Worm (Caenorhabditis elegans) whole organism, young adult: ENCODE measurements around the gene ZK673.11.
A peak's percentile ranks its signal among the peaks of the same experiment; 100 is the strongest.

Experiments used
- B0019.2 ChIP-seq: fragments of 200-800 bp; sonication (Bioruptor generic); conservative IDR thresholded peaks from 2 replicates; pipeline ENCODE4 v1.3.6; 2022; ENCODE audit warnings: missing genetic modification reagents, missing genetic modification characterization, missing compliant biosample characterization
- B0035.1 ChIP-seq: sonication (generic microtip); optimal IDR thresholded peaks from 2 replicates; lab custom pipeline; 2016; ENCODE audit warnings: missing genetic modification characterization, mild to moderate bottlenecking, missing compliant biosample characterization, missing genotype, missing genetic modification reagents
- D2030.7 ChIP-seq: fragments of 200-800 bp; sonication (Bioruptor generic); IDR thresholded peaks from 2 replicates; pipeline ENCODE4 v1.3.6; 2022; ENCODE audit warnings: missing genetic modification reagents, missing genetic modification characterization, missing compliant biosample characterization
- F23B12.7 ChIP-seq: sonication (generic microtip); optimal IDR thresholded peaks from 2 replicates; lab custom pipeline; 2017; ENCODE audit warnings: missing genetic modification characterization, mild to moderate bottlenecking, missing compliant biosample characterization, antibody characterized with exemption, moderate library complexity; ENCODE audit not compliant: insufficient read depth
- F39B2.1 ChIP-seq: fragments of 200-800 bp; sonication (Bioruptor generic); IDR thresholded peaks from 2 replicates; pipeline ENCODE4 v1.3.6; 2022; ENCODE audit warnings: missing genetic modification reagents, missing genetic modification characterization, missing compliant biosample characterization
- F57A8.1 ChIP-seq: fragments of 200-800 bp; sonication (Bioruptor generic); optimal IDR thresholded peaks from 2 replicates; lab custom pipeline; 2018; ENCODE audit warnings: mild to moderate bottlenecking, missing genetic modification characterization, moderate library complexity, missing compliant biosample characterization
- K12H6.12 ChIP-seq: fragments of 200-800 bp; sonication (Bioruptor generic); optimal IDR thresholded peaks from 2 replicates; lab custom pipeline; 2018; ENCODE audit warnings: mild to moderate bottlenecking, missing genetic modification characterization, missing compliant biosample characterization
- T26A5.8 ChIP-seq: sonication (generic microtip); optimal IDR thresholded peaks from 2 replicates; lab custom pipeline; 2016; ENCODE audit warnings: missing genetic modification characterization, missing compliant biosample characterization
- Y56A3A.18 ChIP-seq: fragments of 200-800 bp; sonication (Bioruptor generic); IDR thresholded peaks from 2 replicates; pipeline ENCODE4 v1.3.6; 2022; ENCODE audit warnings: missing genetic modification reagents, missing genetic modification characterization, missing compliant biosample characterization
- Y79H2A.3 ChIP-seq: fragments of 200-800 bp; sonication (Bioruptor generic); conservative IDR thresholded peaks from 2 replicates; pipeline ENCODE4 v1.3.6; 2022; ENCODE audit warnings: missing genetic modification reagents, missing genetic modification characterization, missing compliant biosample characterization
- aptf-2 ChIP-seq: fragments of 200-800 bp; sonication (Bioruptor generic); conservative IDR thresholded peaks from 2 replicates; pipeline ENCODE4 v1.3.6; 2022; ENCODE audit warnings: missing genetic modification reagents, missing genetic modification characterization, missing compliant biosample characterization
- aptf-3 ChIP-seq: fragments of 200-800 bp; sonication (Bioruptor generic); IDR thresholded peaks from 2 replicates; pipeline ENCODE4 v1.3.6; 2022; ENCODE audit warnings: missing genetic modification characterization, missing compliant biosample characterization
- atf-7 ChIP-seq: sonication (generic microtip); optimal IDR thresholded peaks from 2 replicates; lab custom pipeline; 2017; ENCODE audit warnings: mild to moderate bottlenecking, missing genetic modification characterization, missing compliant biosample characterization
- attf-3 ChIP-seq: fragments of 200-800 bp; sonication (Bioruptor generic); conservative IDR thresholded peaks from 2 replicates; pipeline ENCODE4 v1.3.6; 2022; ENCODE audit warnings: missing genetic modification reagents, missing genetic modification characterization, missing compliant biosample characterization
- attf-5 ChIP-seq: fragments of 200-800 bp; sonication (Bioruptor generic); optimal IDR thresholded peaks from 2 replicates; lab custom pipeline; 2018; ENCODE audit warnings: mild to moderate bottlenecking, missing genetic modification characterization, missing compliant biosample characterization
- ceh-58 ChIP-seq: fragments of 200-800 bp; sonication (Bioruptor generic); IDR thresholded peaks from 2 replicates; pipeline ENCODE4 v1.3.6; 2022; ENCODE audit warnings: missing genetic modification characterization, missing compliant biosample characterization
- dpff-1 ChIP-seq: sonication (generic microtip); optimal IDR thresholded peaks from 2 replicates; lab custom pipeline; 2017; ENCODE audit warnings: mild to moderate bottlenecking, missing genetic modification characterization, missing compliant biosample characterization
- efl-1 ChIP-seq: fragments of 150-350 bp; optimal IDR thresholded peaks from 2 replicates; lab custom pipeline; 2014; ENCODE audit warnings: missing biosample characterization, missing genetic modification reagents, missing genetic modification characterization
- egl-18 ChIP-seq: fragments of 200-800 bp; sonication (Bioruptor generic); IDR thresholded peaks from 2 replicates; pipeline ENCODE4 v1.3.6; 2022; ENCODE audit warnings: missing genetic modification reagents, missing genetic modification characterization, missing compliant biosample characterization
- fkh-3 ChIP-seq: sonication (generic microtip); optimal IDR thresholded peaks from 2 replicates; lab custom pipeline; 2016; ENCODE audit warnings: mild to moderate bottlenecking, missing genetic modification characterization, missing compliant biosample characterization
- hlh-12 ChIP-seq: sonication (generic microtip); optimal IDR thresholded peaks from 2 replicates; lab custom pipeline; 2016; ENCODE audit warnings: missing genetic modification characterization, missing compliant biosample characterization
- hmg-1.2 ChIP-seq: fragments of 200-800 bp; sonication (Bioruptor generic); IDR thresholded peaks from 2 replicates; pipeline ENCODE4 v1.3.6; 2022; ENCODE audit warnings: missing genetic modification reagents, missing genetic modification characterization, missing compliant biosample characterization
- hmg-20 ChIP-seq: fragments of 200-800 bp; sonication (Bioruptor generic); IDR thresholded peaks from 2 replicates; pipeline ENCODE4 v1.3.6; 2022; ENCODE audit warnings: missing genetic modification reagents, missing genetic modification characterization, missing compliant biosample characterization
- hrde-1 ChIP-seq: sonication (generic microtip); optimal IDR thresholded peaks from 2 replicates; lab custom pipeline; 2016; ENCODE audit warnings: missing genetic modification characterization, mild to moderate bottlenecking, missing compliant biosample characterization, moderate library complexity, missing genotype, missing genetic modification reagents, borderline replicate concordance
- lin-26 ChIP-seq: fragments of 200-800 bp; sonication (Bioruptor generic); IDR thresholded peaks from 2 replicates; pipeline ENCODE4 v1.3.6; 2022; ENCODE audit warnings: missing genetic modification reagents, missing genetic modification characterization, missing compliant biosample characterization
- nfya-1 ChIP-seq: sonication (generic microtip); optimal IDR thresholded peaks from 2 replicates; lab custom pipeline; 2017; ENCODE audit warnings: antibody characterized with exemption, missing compliant biosample characterization, missing genetic modification characterization, borderline replicate concordance; ENCODE audit not compliant: insufficient read depth
- nfyb-1 ChIP-seq: fragments of 200-800 bp; sonication (Bioruptor generic); IDR thresholded peaks from 2 replicates; pipeline ENCODE4 v1.3.6; 2022; ENCODE audit warnings: missing genetic modification reagents, missing genetic modification characterization, missing compliant biosample characterization
- nhr-90 ChIP-seq: sonication (generic microtip); optimal IDR thresholded peaks from 2 replicates; lab custom pipeline; 2016; ENCODE audit warnings: missing genotype, mild to moderate bottlenecking, missing genetic modification characterization, missing compliant biosample characterization
- repo-1 ChIP-seq: sonication (generic microtip); optimal IDR thresholded peaks from 2 replicates; lab custom pipeline; 2017; ENCODE audit warnings: mild to moderate bottlenecking, missing genetic modification characterization, missing compliant biosample characterization
- sea-2 ChIP-seq: fragments of 200-800 bp; sonication (Bioruptor generic); IDR thresholded peaks from 2 replicates; pipeline ENCODE4 v1.3.6; 2022; ENCODE audit warnings: missing genetic modification characterization, missing compliant biosample characterization
- snpc-1.3 ChIP-seq: sonication (generic microtip); optimal IDR thresholded peaks from 2 replicates; lab custom pipeline; 2017; ENCODE audit warnings: missing genetic modification characterization, mild to moderate bottlenecking, missing compliant biosample characterization, antibody characterized with exemption, moderate library complexity, missing genotype, missing genetic modification reagents; ENCODE audit not compliant: insufficient read depth
- unc-62 ChIP-seq: fragments of 150-350 bp; optimal IDR thresholded peaks from 2 replicates; lab custom pipeline; 2014; ENCODE audit warnings: missing biosample characterization, missing genetic modification reagents, missing genetic modification characterization
- xnd-1 ChIP-seq: sonication (generic microtip); optimal IDR thresholded peaks from 2 replicates; lab custom pipeline; 2016; ENCODE audit warnings: missing genotype, missing genetic modification reagents, missing genetic modification characterization, missing compliant biosample characterization
- ztf-22 ChIP-seq: fragments of 200-800 bp; sonication (Bioruptor generic); optimal IDR thresholded peaks from 2 replicates; lab custom pipeline; 2018; ENCODE audit warnings: mild to moderate bottlenecking, missing genetic modification characterization, moderate library complexity, missing compliant biosample characterization

The ZK673.11 gene

ce11 chrII:10504729-10505128 lies 47.6 kb downstream of the ZK673.11 start:
- TF ChIP-seq hmg-1.2 (GFP tag; lab: Robert Waterston, UW) (peak; percentile 17; the same call in 1 of the 2 replicates), fkh-3 (tag; lab: Kevin White, UChicago) (no peak)

ce11 chrII:10505949-10506348 lies 48.9 kb downstream of the ZK673.11 start:
- no peak for TF ChIP-seq nfya-1 (tag; lab: Kevin White, UChicago)
- TF ChIP-seq K12H6.12 (tag; lab: Kevin White, UChicago) = no peak
- TF ChIP-seq atf-7 = no peak
- no peak for TF ChIP-seq hrde-1
- TF ChIP-seq ceh-58 (GFP tag; lab: Robert Waterston, UW) = no peak
- no peak for TF ChIP-seq aptf-2 (GFP tag; lab: Robert Waterston, UW)
- no peak for TF ChIP-seq Y56A3A.18
- no peak for TF ChIP-seq fkh-3 (tag; lab: Kevin White, UChicago)
- no peak for TF ChIP-seq repo-1 (tag; lab: Kevin White, UChicago)
- TF ChIP-seq dpff-1 = no peak
- no peak for TF ChIP-seq snpc-1.3 (tag; lab: Kevin White, UChicago)
- TF ChIP-seq lin-26 = no peak
- no peak for TF ChIP-seq D2030.7 (GFP tag; lab: Robert Waterston, UW)
- TF ChIP-seq F23B12.7 (tag; lab: Kevin White, UChicago) = no peak
- no peak for TF ChIP-seq sea-2 (GFP tag; lab: Robert Waterston, UW)
- TF ChIP-seq hlh-12 (tag; lab: Kevin White, UChicago) = no peak

ce11 chrII:10507906-10508305 lies 50.8 kb downstream of the ZK673.11 start:
- no peak for TF ChIP-seq attf-5

- TF ChIP-seq B0019.2 (no peak), Y79H2A.3 (GFP tag; lab: Robert Waterston, UW) (no peak), unc-62 (GFP tag; lab: Kevin White, UChicago) (no peak), nfyb-1 (no peak), nhr-90 (no peak), aptf-3 (GFP tag; lab: Robert Waterston, UW) (no peak), efl-1 (GFP tag; lab: Kevin White, UChicago) (no peak), egl-18 (GFP tag; lab: Robert Waterston, UW) (no peak), attf-5 (no peak), F57A8.1 (GFP tag; lab: Kevin White, UChicago) (no peak), T26A5.8 (tag; lab: Kevin White, UChicago) (no peak), F39B2.1 (GFP tag; lab: Robert Waterston, UW) (no peak), ztf-22 (GFP tag; lab: Kevin White, UChicago) (no peak), xnd-1 (no peak), hmg-20 (GFP tag; lab: Robert Waterston, UW) (no peak), attf-3 (GFP tag; lab: Robert Waterston, UW) (no peak), B0035.1 (tag; lab: Kevin White, UChicago) (no peak), F23B12.7 (tag; lab: Kevin White, UChicago) (no peak)
Measured at ce11 chrII:10509746-10510145, 52.7 kb downstream of the ZK673.11 start, which contains the start of gene F59B10.2. F59B10.2 (minus strand) TSS chrII:10509846.
